Fruit fly (Drosophila melanogaster): ENCODE data around the gene Ir62a.
A peak's percentile ranks its signal among the peaks of the same experiment; 100 is the strongest.

Ir62a gene

dm6 chr3L:1536487-1537337 is 5.7 kb upstream of the Ir62a start, which contains the start of the genes CG12091 and pns (continued):
- peak; percentile 81 for TF ChIP-seq knrl (GFP tag; IDR thresholded peaks at IDR 0.05; ENCODE audit: partially characterized antibody)
- TF ChIP-seq CG13296 (GFP tag; optimal IDR thresholded peaks at IDR 0.05), result peak; percentile 50
- no peak for TF ChIP-seq CG16779 (GFP tag; IDR thresholded peaks at IDR 0.05)
- TF ChIP-seq CG10462 (GFP tag; optimal IDR thresholded peaks at IDR 0.05), result peak; percentile 70
- peak; percentile 61 for TF ChIP-seq CG10209 (GFP tag; optimal IDR thresholded peaks at IDR 0.05)
- TF ChIP-seq sna (GFP tag; IDR thresholded peaks at IDR 0.05; ENCODE audit: partially characterized antibody), result peak; percentile 40; the same call in 1 of the 2 replicates
- TF ChIP-seq Doc3 (GFP tag; IDR thresholded peaks at IDR 0.05; ENCODE audit: partially characterized antibody), result no peak
- TF ChIP-seq seq (GFP tag; IDR thresholded peaks at IDR 0.05), result peak; percentile 46; the same call in 1 of the 2 replicates
- TF ChIP-seq HLH4C (GFP tag; IDR thresholded peaks at IDR 0.05; ENCODE audit: partially characterized antibody), result peak; percentile 40; the same call in 1 of the 3 replicates
- no peak for TF ChIP-seq gce (GFP tag; IDR thresholded peaks at IDR 0.05)
- TF ChIP-seq dpn (GFP tag; optimal IDR thresholded peaks at IDR 0.05), result peak; percentile 70 to 74
- TF ChIP-seq otp (GFP tag; IDR thresholded peaks at IDR 0.05), result peak; percentile 79; the same call in 2 of the 3 replicates
- TF ChIP-seq CG15696 (tag; optimal IDR thresholded peaks at IDR 0.05), result peak; percentile 73
- TF ChIP-seq CG10431 (GFP tag; optimal IDR thresholded peaks at IDR 0.05), result peak; percentile 12
- peak; percentile 73 for TF ChIP-seq Hsf (GFP tag; optimal IDR thresholded peaks at IDR 0.05)
- peak; percentile 35 for TF ChIP-seq CG3065 (GFP tag; optimal IDR thresholded peaks at IDR 0.05)
- TF ChIP-seq CG11695 (GFP tag; IDR thresholded peaks at IDR 0.05), result peak; percentile 65; the same call in 2 of the 3 replicates
- TF ChIP-seq gem (tag; optimal IDR thresholded peaks at IDR 0.05), result peak; percentile 78
- peak; percentile 78 for TF ChIP-seq CHES-1-like (GFP tag; optimal IDR thresholded peaks at IDR 0.05)
- TF ChIP-seq tin (GFP tag; optimal IDR thresholded peaks at IDR 0.05), result peak; percentile 74
- TF ChIP-seq ato (GFP tag; IDR thresholded peaks at IDR 0.05; ENCODE audit: partially characterized antibody), result no peak
- TF ChIP-seq luna (GFP tag; optimal IDR thresholded peaks at IDR 0.05), result peak; percentile 73
- TF ChIP-seq trh (GFP tag; optimal IDR thresholded peaks at IDR 0.05), result peak; percentile 4
- TF ChIP-seq HLH3B (GFP tag; IDR thresholded peaks at IDR 0.05), result 0 out of 2 replicates have a peak, but pooled peaks have one; percentile 15
- peak; percentile 26 for TF ChIP-seq en (GFP tag; optimal IDR thresholded peaks at IDR 0.05)
- TF ChIP-seq H2.0 (GFP tag; IDR thresholded peaks at IDR 0.05), result peak; percentile 77
- no peak for TF ChIP-seq vnd (GFP tag; IDR thresholded peaks at IDR 0.05; ENCODE audit: partially characterized antibody)
- peak; percentile 38 for TF ChIP-seq Sry-β (GFP tag; optimal IDR thresholded peaks at IDR 0.05)
- TF ChIP-seq danr (GFP tag; IDR thresholded peaks at IDR 0.05), result no peak
- peak; percentile 35 for TF ChIP-seq fd3F (GFP tag; optimal IDR thresholded peaks at IDR 0.05)
- TF ChIP-seq CG2120 (GFP tag; optimal IDR thresholded peaks at IDR 0.05), result peak; percentile 76
- TF ChIP-seq BtbVII (GFP tag; optimal IDR thresholded peaks at IDR 0.05), result peak; percentile 70
- no peak for TF ChIP-seq br (optimal IDR thresholded peaks at IDR 0.05)
- TF ChIP-seq esg (GFP tag; conservative IDR thresholded peaks at IDR 0.05), result peak; percentile 61
- peak; percentile 97 for TF ChIP-seq sens (GFP tag)
- peak; percentile 89 for TF ChIP-seq CG14710 (tag; optimal IDR thresholded peaks at IDR 0.05)
- no peak for TF ChIP-seq jigr1 (GFP tag; IDR thresholded peaks at IDR 0.05)
- peak; percentile 10 for TF ChIP-seq cad (GFP tag; optimal IDR thresholded peaks at IDR 0.05)
- TF ChIP-seq CG17802 (tag; optimal IDR thresholded peaks at IDR 0.05), result no peak
- no peak for TF ChIP-seq chm (GFP tag; IDR thresholded peaks at IDR 0.05)
- peak; percentile 20 for TF ChIP-seq maf-S (GFP tag; optimal IDR thresholded peaks at IDR 0.05)
- no peak for TF ChIP-seq ase (GFP tag; IDR thresholded peaks at IDR 0.05)
- peak; percentile 48 for TF ChIP-seq zfh2 (GFP tag; optimal IDR thresholded peaks at IDR 0.05)
- TF ChIP-seq rib (GFP tag; IDR thresholded peaks at IDR 0.05), result no peak
- TF ChIP-seq Dip2 (GFP tag; IDR thresholded peaks at IDR 0.05), result no peak
- peak; percentile 58 for TF ChIP-seq CG7928 (GFP tag; optimal IDR thresholded peaks at IDR 0.05)
- no peak for TF ChIP-seq Trl (optimal IDR thresholded peaks at IDR 0.05)
- TF ChIP-seq Trl (GFP tag; optimal IDR thresholded peaks at IDR 0.05), result peak; percentile 51
- peak; percentile 77 for TF ChIP-seq lilli (GFP tag; optimal IDR thresholded peaks at IDR 0.05)
